Fruit fly (Drosophila melanogaster) S2 (cell line): Measurements from ENCODE around the gene CG15147.

Experiments used
- CG8478 ChIP-seq: fragments of >200 bp; optimal IDR thresholded peaks from 2 replicates; lab custom pipeline; 2018
- CTCF ChIP-seq, 2 experiments: fragments of >200 bp; optimal IDR thresholded peaks; 2 replicates each; lab custom pipeline; 2018

DNA sequence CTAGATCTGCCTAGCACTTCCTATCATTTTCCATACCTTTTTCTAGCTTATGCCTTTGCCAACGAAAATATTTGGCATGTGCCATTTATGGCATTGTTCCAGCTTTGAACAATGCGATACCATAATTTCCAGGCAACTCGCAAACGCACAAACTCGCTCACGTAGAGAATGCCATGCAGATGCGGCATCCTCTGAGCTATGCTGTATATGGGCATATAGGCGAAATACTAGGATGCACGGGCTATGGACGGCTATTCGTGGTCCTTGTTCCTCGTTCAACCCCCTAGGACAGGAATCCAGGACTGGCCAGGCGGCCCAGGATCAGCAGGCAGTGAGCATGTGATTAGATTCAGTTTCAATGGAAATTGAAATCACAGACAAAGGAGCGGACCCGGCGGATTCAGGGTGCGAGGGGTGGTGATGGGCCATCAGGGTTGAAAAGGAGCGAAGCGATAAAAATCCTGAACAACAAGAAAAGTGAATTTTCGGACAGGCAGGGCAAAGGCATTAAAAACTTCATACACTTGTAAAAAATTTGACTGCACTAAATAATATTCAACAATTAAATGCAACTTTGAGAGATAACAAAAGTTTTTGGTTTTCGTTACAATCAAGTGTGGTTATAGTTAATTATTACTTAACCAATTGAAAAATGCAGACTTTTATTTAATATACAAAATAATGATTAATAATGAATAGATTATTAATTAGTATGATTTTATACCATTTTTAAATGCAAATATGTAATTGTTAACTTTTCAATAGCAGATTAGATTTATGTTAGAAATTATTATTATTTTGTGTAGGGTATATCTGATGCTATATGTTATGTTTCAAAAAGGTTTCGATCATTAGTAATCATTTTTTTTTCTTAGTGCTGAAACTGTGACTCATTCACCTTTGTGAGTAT is 37.8 kb downstream of the CG15147 start:
- TF ChIP-seq CG8478 (lab: Kevin White, UChicago) (no peak), CTCF (optimal IDR thresholded peaks at IDR 0.05; lab: Kevin White, UChicago) (no peak)
